Fruit fly (Drosophila melanogaster) whole organism, wandering third instar larva: Measurements from ENCODE around the gene Amnionless.
A peak's percentile ranks its signal among the peaks of the same experiment; 100 is the strongest.

Experiments
- Abd-B ChIP-seq: fragments of >200 bp; optimal IDR thresholded peaks from 2 replicates; lab custom pipeline; 2017; ENCODE audit warnings: missing biosample characterization, missing genetic modification characterization
- CG32264 ChIP-seq: fragments of 200-800 bp; sonication (Bioruptor generic); optimal IDR thresholded peaks from 2 replicates; lab custom pipeline; 2016; ENCODE audit warnings: missing biosample characterization, missing genetic modification characterization
- CG9705 ChIP-seq: fragments of 200-800 bp; sonication (Bioruptor generic); optimal IDR thresholded peaks from 2 replicates; lab custom pipeline; 2018; ENCODE audit warnings: missing biosample characterization, mild to moderate bottlenecking, missing genetic modification characterization
- CrebA ChIP-seq: fragments of 200-800 bp; sonication (Bioruptor generic); optimal IDR thresholded peaks from 2 replicates; lab custom pipeline; 2016; ENCODE audit warnings: missing biosample characterization, mild to moderate bottlenecking, missing genetic modification characterization, borderline replicate concordance
- Dfd ChIP-seq: fragments of >200 bp; optimal IDR thresholded peaks from 2 replicates; lab custom pipeline; 2017; ENCODE audit warnings: missing biosample characterization, missing genetic modification characterization
- Dif ChIP-seq: fragments of 200-275, 200-300 bp; sonication (Bioruptor generic); optimal IDR thresholded peaks from 2 replicates; lab custom pipeline; 2018; ENCODE audit warnings: missing biosample characterization, missing genetic modification characterization; ENCODE audit not compliant: partially characterized antibody
- GATAd ChIP-seq: sonication (Bioruptor generic); optimal IDR thresholded peaks from 2 replicates; lab custom pipeline; 2016; ENCODE audit warnings: missing biosample characterization, missing genetic modification characterization
- HLH106 ChIP-seq: fragments of 200-800 bp; optimal IDR thresholded peaks from 3 replicates; lab custom pipeline; 2019; ENCODE audit warnings: missing biosample characterization, mild to moderate bottlenecking, missing genetic modification characterization, moderate library complexity
- Hnf4 ChIP-seq: fragments of 200-800 bp; sonication (Bioruptor generic); optimal IDR thresholded peaks from 2 replicates; lab custom pipeline; 2016; ENCODE audit warnings: missing biosample characterization, mild to moderate bottlenecking, missing genetic modification characterization
- Hr78 ChIP-seq: fragments of >200 bp; optimal IDR thresholded peaks from 2 replicates; lab custom pipeline; 2017; ENCODE audit warnings: missing biosample characterization, missing genetic modification characterization
- Hr83 ChIP-seq: fragments of 200-300 bp; sonication (Bioruptor generic); optimal IDR thresholded peaks from 2 replicates; lab custom pipeline; 2016; ENCODE audit warnings: missing biosample characterization, mild to moderate bottlenecking, missing genetic modification characterization, moderate library complexity; ENCODE audit not compliant: poor library complexity, severe bottlenecking
- Jra ChIP-seq: sonication (Bioruptor generic); optimal IDR thresholded peaks from 2 replicates; lab custom pipeline; 2016; ENCODE audit warnings: missing biosample characterization, missing genetic modification characterization
- Mio ChIP-seq: sonication (Bioruptor generic); optimal IDR thresholded peaks from 2 replicates; lab custom pipeline; 2016; ENCODE audit warnings: missing biosample characterization, missing genetic modification characterization
- Myc ChIP-seq: fragments of >200 bp; optimal IDR thresholded peaks from 2 replicates; lab custom pipeline; 2017
- N ChIP-seq: fragments of >200 bp; optimal IDR thresholded peaks from 2 replicates; lab custom pipeline; 2018; ENCODE audit warnings: missing biosample characterization, missing external identifiers, missing genetic modification characterization
- OdsH ChIP-seq: fragments of 200-800 bp; sonication (Bioruptor generic); optimal IDR thresholded peaks from 2 replicates; lab custom pipeline; 2016; ENCODE audit warnings: missing biosample characterization, mild to moderate bottlenecking, missing genetic modification characterization
- Rel ChIP-seq, 2 experiments: fragments of 200-800 bp; sonication (Bioruptor generic) in 1 of 2; optimal IDR thresholded peaks; 2 replicates in 1 of 2; 3 replicates in 1 of 2; lab custom pipeline; 2016 to 2019; ENCODE audit warnings: mild to moderate bottlenecking in 2 of 2, missing biosample characterization in 2 of 2, missing genetic modification characterization in 2 of 2, moderate library complexity in 1 of 2
- Sp1 ChIP-seq: fragments of 200-800 bp; sonication (Bioruptor generic); optimal IDR thresholded peaks from 3 replicates; lab custom pipeline; 2019; ENCODE audit warnings: missing biosample characterization, mild to moderate bottlenecking, missing genetic modification characterization, moderate library complexity
- Vsx2 ChIP-seq: fragments of 200-300, 225-300 bp; sonication (Bioruptor generic); optimal IDR thresholded peaks from 2 replicates; lab custom pipeline; 2018; ENCODE audit warnings: missing biosample characterization, missing genetic modification characterization; ENCODE audit not compliant: partially characterized antibody
- br ChIP-seq: fragments of 200-800 bp; sonication (Bioruptor generic); optimal IDR thresholded peaks from 2 replicates; lab custom pipeline; 2016; ENCODE audit warnings: missing biosample characterization, missing genetic modification characterization
- brk ChIP-seq: fragments of 200-800 bp; sonication (Bioruptor generic); optimal IDR thresholded peaks from 2 replicates; lab custom pipeline; 2016; ENCODE audit warnings: missing biosample characterization, mild to moderate bottlenecking, missing genetic modification characterization
- dl ChIP-seq, 2 experiments: fragments of 175-275, 200-275 bp in 1 of 2; fragments of 200-275 bp in 1 of 2; sonication (Bioruptor generic); optimal IDR thresholded peaks; lab custom pipeline; 2018; ENCODE audit warnings: mild to moderate bottlenecking in 2 of 2, missing biosample characterization in 2 of 2, missing genetic modification characterization in 2 of 2, moderate library complexity in 2 of 2; ENCODE audit not compliant: partially characterized antibody in 2 of 2, insufficient read depth in 1 of 2
- dmrt93B ChIP-seq: fragments of 200-800 bp; sonication (Bioruptor generic); optimal IDR thresholded peaks from 2 replicates; lab custom pipeline; 2018; ENCODE audit warnings: missing biosample characterization, mild to moderate bottlenecking, missing genetic modification characterization
- dsf ChIP-seq: sonication (Bioruptor generic); optimal IDR thresholded peaks from 2 replicates; lab custom pipeline; 2016; ENCODE audit warnings: missing biosample characterization, missing genetic modification characterization, borderline replicate concordance
- ey ChIP-seq: fragments of 200-800 bp; sonication (Bioruptor generic); optimal IDR thresholded peaks from 2 replicates; lab custom pipeline; 2016; ENCODE audit warnings: missing biosample characterization, missing genetic modification characterization
- foxo ChIP-seq, 2 experiments: fragments of 200-800 bp; sonication (Bioruptor generic); optimal IDR thresholded peaks; 2 replicates in 1 of 2; 3 replicates in 1 of 2; lab custom pipeline; 2016 to 2017; ENCODE audit warnings: missing biosample characterization in 2 of 2, missing genetic modification characterization in 2 of 2
- fru ChIP-seq: fragments of 200-800 bp; sonication (Bioruptor generic); optimal IDR thresholded peaks from 3 replicates; lab custom pipeline; 2016; ENCODE audit warnings: missing biosample characterization, mild to moderate bottlenecking, missing genetic modification characterization
- h ChIP-seq: fragments of 200-800 bp; sonication (Bioruptor generic); optimal IDR thresholded peaks from 3 replicates; lab custom pipeline; 2016; ENCODE audit warnings: missing biosample characterization, mild to moderate bottlenecking, missing genetic modification characterization
- jim ChIP-seq: fragments of 175-275, 200-325 bp; sonication (Bioruptor generic); optimal IDR thresholded peaks from 2 replicates; lab custom pipeline; 2016; ENCODE audit warnings: missing biosample characterization, mild to moderate bottlenecking, missing genetic modification characterization
- lola ChIP-seq: fragments of >200 bp; optimal IDR thresholded peaks from 2 replicates; lab custom pipeline; 2017; ENCODE audit warnings: missing biosample characterization, missing genetic modification characterization
- pan ChIP-seq: fragments of >200 bp; optimal IDR thresholded peaks from 2 replicates; lab custom pipeline; 2017
- psq ChIP-seq: fragments of 200-800 bp; sonication (Bioruptor generic); optimal IDR thresholded peaks from 3 replicates; lab custom pipeline; 2017; ENCODE audit warnings: missing biosample characterization, mild to moderate bottlenecking, missing genetic modification characterization, moderate library complexity
- rgr ChIP-seq: fragments of 200-800 bp; sonication (Bioruptor generic); optimal IDR thresholded peaks from 3 replicates; lab custom pipeline; 2016; ENCODE audit warnings: missing biosample characterization, mild to moderate bottlenecking, missing genetic modification characterization
- sage ChIP-seq: fragments of 200-800 bp; sonication (Bioruptor generic); optimal IDR thresholded peaks from 2 replicates; lab custom pipeline; 2016; ENCODE audit warnings: missing biosample characterization, mild to moderate bottlenecking, missing genetic modification characterization
- sv ChIP-seq: fragments of 200-800 bp; sonication (Bioruptor generic); optimal IDR thresholded peaks from 3 replicates; lab custom pipeline; 2016; ENCODE audit warnings: missing biosample characterization, missing genetic modification characterization
- tai ChIP-seq: sonication (Bioruptor generic); optimal IDR thresholded peaks from 2 replicates; lab custom pipeline; 2016; ENCODE audit warnings: missing biosample characterization, missing genetic modification characterization
- usp ChIP-seq: fragments of >200 bp; optimal IDR thresholded peaks from 2 replicates; lab custom pipeline; 2017; ENCODE audit warnings: missing biosample characterization, missing genetic modification characterization
- woc ChIP-seq: sonication (Bioruptor generic); optimal IDR thresholded peaks from 2 replicates; lab custom pipeline; 2016; ENCODE audit warnings: missing biosample characterization, mild to moderate bottlenecking, missing genetic modification characterization

Gene Amnionless

DNA sequence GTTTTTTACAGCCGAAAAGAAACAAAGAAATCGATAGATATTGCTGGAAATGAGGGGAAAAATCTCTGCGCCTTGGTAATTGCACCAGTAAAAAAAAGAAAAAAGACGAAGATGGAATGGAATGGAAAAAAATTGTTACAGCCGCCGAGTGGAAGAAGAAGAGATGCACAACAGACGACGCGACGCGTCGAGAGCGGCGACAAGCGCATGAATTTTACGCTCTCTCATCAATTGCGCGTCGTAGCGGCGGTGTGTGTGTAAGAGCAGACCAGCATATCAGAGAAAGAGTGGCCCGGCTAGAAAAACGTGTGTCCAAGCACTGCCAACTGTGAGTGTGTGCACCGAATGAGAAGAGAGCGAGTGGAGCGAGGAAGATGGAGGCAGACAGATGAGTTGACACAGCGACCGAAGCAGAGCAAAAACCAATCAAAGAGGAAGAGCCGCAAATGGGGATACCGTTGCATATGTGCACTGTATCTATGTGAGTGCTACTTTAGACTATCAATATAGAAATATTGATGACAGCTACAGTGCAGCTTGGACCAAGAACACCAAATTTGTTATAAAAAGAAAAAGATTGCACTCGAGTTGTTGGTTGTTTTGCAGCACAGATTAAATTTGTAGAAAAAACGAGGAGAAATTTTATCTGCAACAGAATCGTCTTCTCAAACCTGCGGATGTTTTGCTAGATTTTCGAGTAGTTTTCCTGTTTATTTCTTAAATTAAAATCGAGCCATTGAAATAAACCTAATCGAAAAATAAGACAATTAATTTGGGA lies 39.7 kb downstream of the Amnionless start (continued):
- TF ChIP-seq dl (GFP tag; optimal IDR thresholded peaks at IDR 0.05; lab: Kevin White, UChicago; ENCODE audit: insufficient read depth in 1 of 2, partially characterized antibody in 2 of 2), result peak; percentile 63 to 83
- TF ChIP-seq Jra (GFP tag; lab: Kevin White, UChicago), result peak; percentile 39
- no peak for TF ChIP-seq Rel (GFP tag; optimal IDR thresholded peaks at IDR 0.05; lab: Kevin White, UChicago)
- no peak for TF ChIP-seq Rel (tag; optimal IDR thresholded peaks at IDR 0.05; lab: Kevin White, UChicago)
- no peak for TF ChIP-seq Sp1

DNA sequence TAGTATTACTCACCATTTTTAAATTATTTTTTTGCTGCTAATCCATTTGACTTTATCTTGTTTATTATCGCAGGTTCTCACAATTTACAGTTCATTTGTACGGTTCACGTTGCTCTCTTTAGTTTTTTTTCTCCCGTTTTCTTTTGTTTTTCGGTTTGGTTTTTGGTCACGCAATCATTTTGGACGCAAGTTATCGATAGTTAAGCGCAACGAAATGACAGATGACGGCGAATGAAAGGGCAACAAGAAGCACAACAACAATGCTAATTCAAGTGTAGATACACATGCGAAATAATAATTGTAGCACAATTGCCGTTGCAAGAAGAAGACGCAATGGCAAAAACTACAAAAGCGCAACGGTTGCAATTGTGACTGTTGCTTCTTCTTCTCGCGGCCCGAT lies 40.4 kb downstream of the Amnionless start:
- TF ChIP-seq rgr (GFP tag; lab: Kevin White, UChicago) (no peak), Dif (GFP tag; lab: Kevin White, UChicago) (no peak), brk (GFP tag; lab: Kevin White, UChicago) (no peak), Jra (GFP tag; lab: Kevin White, UChicago) (no peak), lola (GFP tag; lab: Kevin White, UChicago) (no peak), br (GFP tag; lab: Kevin White, UChicago) (no peak), usp (no peak), CrebA (GFP tag; lab: Kevin White, UChicago) (no peak), Vsx2 (GFP tag; lab: Kevin White, UChicago) (no peak), ey (no peak), dl (GFP tag; optimal IDR thresholded peaks at IDR 0.05; lab: Kevin White, UChicago; ENCODE audit: insufficient read depth in 1 of 2, partially characterized antibody in 2 of 2) (no peak), Hr78 (no peak)
- TF ChIP-seq, all 38 proteins: peak for 0

DNA sequence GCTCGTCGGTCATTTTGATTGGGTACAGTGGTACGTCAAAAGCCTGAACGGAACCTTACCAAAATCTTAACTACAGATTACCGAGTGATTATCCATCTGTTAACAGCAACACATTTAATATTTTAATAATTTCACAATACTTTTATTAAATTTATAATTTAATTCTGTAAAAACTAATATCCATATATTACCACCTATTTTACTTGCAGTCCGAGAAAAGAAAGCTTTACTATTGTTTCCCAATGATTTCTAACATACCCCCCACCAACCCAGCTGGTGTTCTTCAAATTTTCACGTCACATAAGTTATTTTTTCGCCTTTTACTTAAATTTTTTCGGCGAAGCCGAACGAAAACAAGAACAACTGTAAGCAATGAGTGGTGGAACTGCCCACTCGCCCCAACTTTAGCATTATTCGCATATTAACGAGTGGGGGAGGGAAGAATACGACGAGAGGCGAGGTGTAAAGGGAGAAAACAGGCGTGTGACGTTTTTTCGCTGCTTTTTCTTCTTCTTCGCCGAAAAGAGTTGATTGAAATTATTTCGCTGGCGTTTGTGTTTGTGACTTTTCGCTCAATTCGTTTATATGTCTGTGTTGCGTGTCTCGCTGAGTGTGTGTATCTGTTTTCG lies 41.0 kb downstream of the Amnionless start:
- TF ChIP-seq Dif (GFP tag; lab: Kevin White, UChicago) (peak; percentile 48), GATAd (GFP tag; lab: Kevin White, UChicago) (no peak), sage (GFP tag; lab: Kevin White, UChicago) (peak; percentile 29), Hnf4 (GFP tag; lab: Kevin White, UChicago) (no peak), foxo (GFP tag; optimal IDR thresholded peaks at IDR 0.05; lab: Kevin White, UChicago) (peak in 1 of 2 experiments; percentile 86), Mio (GFP tag; lab: Kevin White, UChicago) (no peak), pan (no peak), psq (GFP tag; lab: Kevin White, UChicago) (peak; percentile 76), rgr (GFP tag; lab: Kevin White, UChicago) (peak; percentile 70), dsf (GFP tag; lab: Kevin White, UChicago) (no peak), N (GFP tag; lab: Kevin White, UChicago) (no peak), Sp1 (peak; percentile 82), Abd-B (GFP tag; lab: Kevin White, UChicago) (no peak), br (GFP tag; lab: Kevin White, UChicago) (peak; percentile 52), sv (GFP tag; lab: Kevin White, UChicago) (no peak), lola (GFP tag; lab: Kevin White, UChicago) (no peak), jim (GFP tag; lab: Kevin White, UChicago) (no peak), Hr83 (GFP tag; lab: Kevin White, UChicago) (peak; percentile 40), dmrt93B (GFP tag; lab: Kevin White, UChicago) (peak; percentile 76), Vsx2 (GFP tag; lab: Kevin White, UChicago) (no peak), CG9705 (GFP tag; lab: Kevin White, UChicago) (peak; percentile 29), OdsH (GFP tag; lab: Kevin White, UChicago) (peak; percentile 83), woc (GFP tag; lab: Kevin White, UChicago) (no peak), Hr78 (no peak), h (GFP tag; lab: Kevin White, UChicago) (no peak), fru (peak; percentile 68), HLH106 (tag; lab: Kevin White, UChicago) (peak; percentile 87), Dfd (GFP tag; lab: Kevin White, UChicago) (no peak), usp (no peak), brk (GFP tag; lab: Kevin White, UChicago) (no peak), ey (peak; percentile 56), Jra (GFP tag; lab: Kevin White, UChicago) (no peak), CrebA (GFP tag; lab: Kevin White, UChicago) (no peak), tai (no peak), dl (GFP tag; optimal IDR thresholded peaks at IDR 0.05; lab: Kevin White, UChicago; ENCODE audit: insufficient read depth in 1 of 2, partially characterized antibody in 2 of 2) (peak in 1 of 2 experiments; percentile 33), CG32264 (GFP tag; lab: Kevin White, UChicago) (no peak), Myc (lab: Kevin White, UChicago) (no peak), Rel (GFP tag; optimal IDR thresholded peaks at IDR 0.05; lab: Kevin White, UChicago) (no peak), Rel (tag; optimal IDR thresholded peaks at IDR 0.05; lab: Kevin White, UChicago) (peak; percentile 27)
- TF ChIP-seq, all 38 proteins: peak for 16
